Worm (Caenorhabditis elegans) whole organism, L2 larva: ENCODE data around the gene K05F1.10.

Source experiments
- C34F6.9 ChIP-seq: fragments of 150-350 bp; optimal IDR thresholded peaks from 2 replicates; lab custom pipeline; 2014; ENCODE audit warnings: missing biosample characterization, missing genetic modification characterization
- F13H6.1 ChIP-seq: sonication (generic microtip); optimal IDR thresholded peaks from 2 replicates; lab custom pipeline; 2016; ENCODE audit warnings: missing genetic modification characterization, missing compliant biosample characterization
- R02D3.7 ChIP-seq: fragments of 150-350 bp; optimal IDR thresholded peaks from 2 replicates; lab custom pipeline; 2014; ENCODE audit warnings: missing biosample characterization, missing genetic modification characterization
- ZK546.5 ChIP-seq: sonication (generic microtip); optimal IDR thresholded peaks from 2 replicates; lab custom pipeline; 2017; ENCODE audit warnings: missing biosample characterization, missing genetic modification characterization
- ama-1 ChIP-seq: fragments of 150-350 bp; optimal IDR thresholded peaks from 2 replicates; lab custom pipeline; 2018; ENCODE audit warnings: inconsistent platforms
- blmp-1 ChIP-seq: sonication (generic microtip); optimal IDR thresholded peaks from 2 replicates; lab custom pipeline; 2017; ENCODE audit warnings: missing genetic modification characterization, mild to moderate bottlenecking, missing compliant biosample characterization, antibody characterized with exemption, moderate library complexity; ENCODE audit not compliant: insufficient read depth
- ceh-16 ChIP-seq: fragments of 150-350 bp; optimal IDR thresholded peaks from 2 replicates; lab custom pipeline; 2014; ENCODE audit warnings: missing biosample characterization, missing genetic modification characterization
- ceh-82 ChIP-seq: fragments of 150-350 bp; optimal IDR thresholded peaks from 2 replicates; lab custom pipeline; 2014; ENCODE audit warnings: missing biosample characterization, missing genetic modification characterization
- crh-2 ChIP-seq: sonication (generic microtip); optimal IDR thresholded peaks from 2 replicates; lab custom pipeline; 2017; ENCODE audit warnings: missing biosample characterization, missing genetic modification characterization
- dmd-4 ChIP-seq: sonication (generic microtip); optimal IDR thresholded peaks from 2 replicates; lab custom pipeline; 2017; ENCODE audit warnings: missing biosample characterization, missing genetic modification characterization
- egl-27 ChIP-seq: sonication (generic microtip); optimal IDR thresholded peaks from 3 replicates; lab custom pipeline; 2017; ENCODE audit warnings: missing biosample characterization, missing genetic modification reagents, missing genetic modification characterization
- elt-1 ChIP-seq: fragments of 150-350 bp; optimal IDR thresholded peaks from 2 replicates; lab custom pipeline; 2014; ENCODE audit warnings: missing biosample characterization, missing genetic modification characterization
- elt-3 ChIP-seq: sonication (generic microtip); optimal IDR thresholded peaks from 2 replicates; lab custom pipeline; 2017; ENCODE audit warnings: missing biosample characterization, missing genetic modification characterization
- fos-1 ChIP-seq: fragments of 150-350 bp; optimal IDR thresholded peaks from 2 replicates; lab custom pipeline; 2014; ENCODE audit warnings: missing biosample characterization, missing genetic modification characterization
- lin-11 ChIP-seq: fragments of 150-350 bp; sonication (generic microtip); optimal IDR thresholded peaks from 2 replicates; lab custom pipeline; 2014; ENCODE audit warnings: missing biosample characterization, missing genetic modification characterization, inconsistent platforms, mixed read lengths
- lin-39 ChIP-seq: fragments of 150-350 bp; optimal IDR thresholded peaks from 2 replicates; lab custom pipeline; 2014; ENCODE audit warnings: missing biosample characterization, missing genetic modification reagents, missing genetic modification characterization
- lsy-2 ChIP-seq, 2 experiments: fragments of 150-350 bp in 1 of 2; sonication (generic microtip) in 1 of 2; optimal IDR thresholded peaks; 2 replicates each; lab custom pipeline; 2014 to 2017; ENCODE audit warnings: missing biosample characterization in 2 of 2, missing genetic modification characterization in 2 of 2
- mab-5 ChIP-seq: fragments of 150-350 bp; optimal IDR thresholded peaks from 2 replicates; lab custom pipeline; 2014; ENCODE audit warnings: missing biosample characterization, missing genetic modification characterization
- mbf-1 ChIP-seq: sonication (generic microtip); optimal IDR thresholded peaks from 2 replicates; lab custom pipeline; 2017; ENCODE audit warnings: missing biosample characterization, missing genetic modification characterization
- mdl-1 ChIP-seq, 2 experiments: fragments of 150-350 bp in 1 of 2; sonication (generic microtip) in 1 of 2; optimal IDR thresholded peaks; 2 replicates each; lab custom pipeline; 2017; ENCODE audit warnings: missing biosample characterization in 2 of 2, missing genetic modification characterization in 2 of 2
- nhr-10 ChIP-seq: sonication (generic microtip); optimal IDR thresholded peaks from 2 replicates; lab custom pipeline; 2017; ENCODE audit warnings: missing biosample characterization, missing genetic modification characterization
- nhr-11 ChIP-seq: fragments of 150-350 bp; optimal IDR thresholded peaks from 2 replicates; lab custom pipeline; 2014; ENCODE audit warnings: missing biosample characterization, missing genetic modification characterization
- nhr-12 ChIP-seq: fragments of 150-350 bp; optimal IDR thresholded peaks from 2 replicates; lab custom pipeline; 2014; ENCODE audit warnings: missing biosample characterization, missing genetic modification characterization
- nhr-129 ChIP-seq: fragments of 150-350 bp; optimal IDR thresholded peaks from 2 replicates; lab custom pipeline; 2014; ENCODE audit warnings: missing biosample characterization, missing genetic modification characterization
- nhr-21 ChIP-seq: fragments of 150-350 bp; optimal IDR thresholded peaks from 2 replicates; lab custom pipeline; 2014; ENCODE audit warnings: missing biosample characterization, missing genetic modification characterization
- nhr-23 ChIP-seq: fragments of 150-350 bp; optimal IDR thresholded peaks from 2 replicates; lab custom pipeline; 2014; ENCODE audit warnings: missing biosample characterization, missing genetic modification reagents, missing genetic modification characterization
- nhr-237 ChIP-seq: fragments of 150-350 bp; optimal IDR thresholded peaks from 2 replicates; lab custom pipeline; 2014; ENCODE audit warnings: missing biosample characterization, missing genetic modification characterization
- nhr-25 ChIP-seq: fragments of 150-350 bp; sonication (generic microtip); optimal IDR thresholded peaks from 3 replicates; lab custom pipeline; 2014; ENCODE audit warnings: missing biosample characterization, missing genetic modification characterization
- nhr-77 ChIP-seq: fragments of 150-350 bp; optimal IDR thresholded peaks from 2 replicates; lab custom pipeline; 2014; ENCODE audit warnings: missing biosample characterization, missing genetic modification characterization
- peb-1 ChIP-seq: fragments of 150-350 bp; optimal IDR thresholded peaks from 2 replicates; lab custom pipeline; 2014; ENCODE audit warnings: missing biosample characterization, missing genetic modification characterization
- skn-1 ChIP-seq: sonication (generic microtip); optimal IDR thresholded peaks from 2 replicates; lab custom pipeline; 2017; ENCODE audit warnings: missing biosample characterization, missing genetic modification characterization
- sma-3 ChIP-seq: sonication (generic microtip); optimal IDR thresholded peaks from 2 replicates; lab custom pipeline; 2016; ENCODE audit warnings: missing genetic modification reagents, missing genetic modification characterization, missing compliant biosample characterization
- sma-9 ChIP-seq, 2 experiments: fragments of 150-350 bp in 1 of 2; sonication (generic microtip) in 1 of 2; optimal IDR thresholded peaks; 2 replicates each; lab custom pipeline; 2014 to 2016; ENCODE audit warnings: missing genetic modification characterization in 2 of 2, mild to moderate bottlenecking in 1 of 2, missing biosample characterization in 1 of 2, missing compliant biosample characterization in 1 of 2, missing genetic modification reagents in 1 of 2, moderate library complexity in 1 of 2
- snpc-4 ChIP-seq: fragments of 150-350 bp; optimal IDR thresholded peaks from 2 replicates; lab custom pipeline; 2014; ENCODE audit warnings: missing biosample characterization, missing genetic modification characterization
- unc-39 ChIP-seq: fragments of 150-350 bp; optimal IDR thresholded peaks from 2 replicates; lab custom pipeline; 2014; ENCODE audit warnings: missing biosample characterization, missing genetic modification characterization
- unc-55 ChIP-seq: fragments of 150-350 bp; sonication (generic microtip); optimal IDR thresholded peaks from 3 replicates; lab custom pipeline; 2014; ENCODE audit warnings: missing biosample characterization, missing genetic modification reagents, missing genetic modification characterization
- unc-62 ChIP-seq: fragments of 150-350 bp; optimal IDR thresholded peaks from 2 replicates; lab custom pipeline; 2014; ENCODE audit warnings: missing biosample characterization, missing genetic modification reagents, missing genetic modification characterization
- zag-1 ChIP-seq: fragments of 150-350 bp; optimal IDR thresholded peaks from 2 replicates; lab custom pipeline; 2014; ENCODE audit warnings: missing biosample characterization, missing genetic modification characterization
- ztf-11 ChIP-seq: sonication (generic microtip); optimal IDR thresholded peaks from 2 replicates; lab custom pipeline; 2017; ENCODE audit warnings: missing biosample characterization, missing genetic modification characterization
- ztf-4 ChIP-seq: fragments of 150-350 bp; optimal IDR thresholded peaks from 2 replicates; lab custom pipeline; 2014; ENCODE audit warnings: missing biosample characterization, missing genetic modification characterization

Gene K05F1.10

ce11 chrII:5792490-5792889 is 12.8 kb downstream of the K05F1.10 start, which contains the start of gene K05F1.14:
Gene K05F1.14, minus strand, starts transcription at chrII:5792590.
- TF ChIP-seq skn-1 (tag; lab: Kevin White, UChicago): no peak
- TF ChIP-seq, all 48 proteins: peak for 0

ce11 chrII:5790313-5790773 is 14.9 kb downstream of the K05F1.10 start, which contains the start of gene lect-2:
Gene lect-2, plus strand, starts transcription at chrII:5790723.
- TF ChIP-seq lin-11 (tag; lab: Kevin White, UChicago): no peak
- TF ChIP-seq peb-1 (tag; lab: Kevin White, UChicago): no peak
- TF ChIP-seq sma-9 (GFP tag; optimal IDR thresholded peaks at IDR 0.05; lab: Kevin White, UChicago): peak; percentile 65
- no peak for TF ChIP-seq sma-9 (tag; optimal IDR thresholded peaks at IDR 0.05; lab: Kevin White, UChicago)
- no peak for TF ChIP-seq unc-62 (GFP tag; lab: Kevin White, UChicago)
- TF ChIP-seq nhr-237 (tag; lab: Kevin White, UChicago): no peak
- TF ChIP-seq nhr-23: no peak
- peak; percentile 40 for TF ChIP-seq nhr-129 (tag; lab: Kevin White, UChicago)
- no peak for TF ChIP-seq skn-1 (tag; lab: Kevin White, UChicago)
- TF ChIP-seq sma-3 (GFP tag; lab: Kevin White, UChicago): no peak
- no peak for TF ChIP-seq nhr-21 (tag; lab: Kevin White, UChicago)
- no peak for TF ChIP-seq blmp-1 (tag; lab: Kevin White, UChicago)
- no peak for TF ChIP-seq nhr-12 (tag; lab: Kevin White, UChicago)
- TF ChIP-seq snpc-4: no peak
- peak; percentile 11 for TF ChIP-seq C34F6.9
- TF ChIP-seq R02D3.7 (tag; lab: Kevin White, UChicago): no peak
- no peak for TF ChIP-seq ztf-11
- peak; percentile 39 for TF ChIP-seq elt-1
- TF ChIP-seq lsy-2 (tag; optimal IDR thresholded peaks at IDR 0.05; lab: Kevin White, UChicago): peak in 1 of 2 experiments; percentile 28
- peak; percentile 22 for TF ChIP-seq F13H6.1
- no peak for TF ChIP-seq mbf-1

DNA sequence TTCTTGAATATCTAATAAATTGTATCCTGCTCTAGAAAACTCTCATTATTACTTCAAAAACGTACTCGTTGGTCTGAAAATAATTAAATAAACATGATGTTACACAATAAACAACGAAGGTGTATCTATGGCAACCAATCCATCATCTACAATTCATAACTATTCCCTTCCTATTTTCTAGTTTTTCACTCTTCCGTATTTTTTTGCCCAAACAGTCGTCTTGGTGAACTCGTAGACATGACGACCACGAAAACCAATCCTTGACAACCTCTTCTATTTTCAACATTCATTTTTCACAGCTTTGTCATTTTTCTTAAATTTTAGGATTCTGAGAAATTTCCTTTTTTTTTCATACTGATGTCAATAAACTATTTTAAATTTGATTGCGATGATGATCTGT is 16.5 kb downstream of the K05F1.10 start, which contains the start of gene K05F1.13:
K05F1.13 (plus strand) TSS at position 301 of the 400 bp plus-strand sequence.
- TF ChIP-seq crh-2 (tag; lab: Kevin White, UChicago) (no peak), nhr-23 (no peak), nhr-10 (no peak), ZK546.5 (no peak), lin-11 (tag; lab: Kevin White, UChicago) (no peak)
- TF ChIP-seq, all 48 proteins: peak for 0

DNA sequence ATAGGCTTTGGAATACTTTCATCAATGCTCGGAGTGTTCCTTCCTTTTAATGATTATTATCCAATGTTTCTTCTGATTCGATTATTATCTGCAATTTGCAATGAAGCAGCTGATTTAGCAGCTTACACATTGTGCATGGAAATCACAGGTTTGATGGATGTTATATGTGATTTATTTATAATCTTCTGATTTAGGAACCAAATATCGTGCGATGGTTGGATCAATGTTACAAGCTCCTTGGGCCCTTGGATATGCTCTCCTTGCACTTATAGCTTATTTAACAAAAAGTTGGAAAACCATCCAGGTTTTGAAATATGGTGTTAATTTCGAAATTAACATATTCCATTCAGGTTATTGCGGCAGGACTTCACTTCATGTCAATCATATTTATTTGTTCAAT is 19.8 kb downstream of the K05F1.10 start:
- TF ChIP-seq ZK546.5 (no peak), fos-1 (tag; lab: Kevin White, UChicago) (no peak), ztf-4 (no peak), mdl-1 (tag; optimal IDR thresholded peaks at IDR 0.05; lab: Kevin White, UChicago) (no peak), nhr-10 (no peak), nhr-77 (no peak), nhr-12 (tag; lab: Kevin White, UChicago) (no peak), lin-39 (no peak), unc-62 (GFP tag; lab: Kevin White, UChicago) (no peak), ama-1 (no peak), F13H6.1 (no peak), lin-11 (tag; lab: Kevin White, UChicago) (no peak), zag-1 (tag; lab: Kevin White, UChicago) (no peak), snpc-4 (no peak)
- TF ChIP-seq, all 48 proteins: peak for 0

DNA sequence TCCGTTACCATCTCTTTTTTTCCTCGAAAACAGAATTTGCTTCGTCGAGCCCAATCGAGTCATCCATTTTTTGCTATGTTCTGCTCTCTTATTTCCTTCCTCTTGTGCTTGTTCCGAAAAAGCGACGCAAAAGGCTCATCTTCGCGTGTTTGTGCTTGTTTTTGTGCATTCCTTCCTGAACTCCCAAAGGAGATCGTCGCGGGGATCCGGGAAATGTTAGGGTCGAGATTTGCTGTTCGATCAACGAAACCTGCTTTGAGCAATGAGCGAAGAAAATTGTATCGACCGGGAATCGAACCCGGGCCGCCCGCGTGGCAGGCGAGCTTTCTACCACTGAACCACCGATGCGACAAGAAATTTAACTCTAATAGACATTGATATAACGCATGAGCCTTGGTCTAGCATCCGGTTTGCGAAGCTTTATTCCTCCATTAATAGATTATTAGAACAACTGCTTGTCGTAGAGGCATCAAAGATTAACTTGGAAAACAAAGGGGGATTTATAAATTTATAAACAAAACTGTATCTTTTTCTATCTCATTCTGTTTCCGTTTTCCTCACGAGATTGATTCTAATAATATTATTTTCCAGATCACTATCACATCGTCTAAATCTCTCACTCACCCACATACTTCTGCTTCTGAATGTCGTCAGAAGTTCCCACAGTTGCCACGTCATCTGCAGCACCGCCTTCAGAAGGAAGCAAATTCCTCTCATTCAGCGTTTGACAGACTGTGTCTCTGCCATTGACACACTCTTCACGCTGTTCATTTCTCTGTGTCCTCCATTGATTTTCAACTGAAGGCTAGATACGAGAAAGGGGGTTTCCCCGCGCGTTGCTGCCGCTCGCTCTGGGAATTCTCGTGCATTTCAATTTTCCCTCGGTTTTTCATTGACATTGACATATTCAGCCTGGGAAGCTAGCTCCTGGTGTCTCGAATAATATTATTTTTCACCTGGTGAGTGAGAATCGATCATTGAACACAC is 23.0 kb downstream of the K05F1.10 start, which contains the start of gene K05F1.6:
K05F1.6 (plus strand) TSS at position 586 of the 987 bp plus-strand sequence.
- TF ChIP-seq crh-2 (tag; lab: Kevin White, UChicago): peak; percentile 63
- TF ChIP-seq peb-1 (tag; lab: Kevin White, UChicago): no peak
- TF ChIP-seq nhr-129 (tag; lab: Kevin White, UChicago): peak; percentile 59
- TF ChIP-seq nhr-11 (tag; lab: Kevin White, UChicago): no peak
- no peak for TF ChIP-seq elt-3 (tag; lab: Kevin White, UChicago)
- TF ChIP-seq unc-55 (GFP tag; lab: Kevin White, UChicago): peak; percentile 10
- no peak for TF ChIP-seq egl-27 (tag; lab: Kevin White, UChicago)
- TF ChIP-seq unc-39 (tag; lab: Kevin White, UChicago): no peak
- TF ChIP-seq nhr-237 (tag; lab: Kevin White, UChicago): no peak
- no peak for TF ChIP-seq mdl-1 (tag; optimal IDR thresholded peaks at IDR 0.05; lab: Kevin White, UChicago)
- no peak for TF ChIP-seq zag-1 (tag; lab: Kevin White, UChicago)
- no peak for TF ChIP-seq ceh-16
- no peak for TF ChIP-seq ama-1
- TF ChIP-seq mab-5 (tag; lab: Kevin White, UChicago): no peak
- no peak for TF ChIP-seq lin-39
- no peak for TF ChIP-seq skn-1 (tag; lab: Kevin White, UChicago)
- no peak for TF ChIP-seq ztf-11
- TF ChIP-seq nhr-25 (tag; lab: Kevin White, UChicago): no peak
- peak; percentile 29 for TF ChIP-seq fos-1 (tag; lab: Kevin White, UChicago)
- no peak for TF ChIP-seq ztf-4
- TF ChIP-seq mbf-1: no peak
- TF ChIP-seq sma-9 (GFP tag; optimal IDR thresholded peaks at IDR 0.05; lab: Kevin White, UChicago): peak; percentile 62
- no peak for TF ChIP-seq sma-9 (tag; optimal IDR thresholded peaks at IDR 0.05; lab: Kevin White, UChicago)
- peak; percentile 63 for TF ChIP-seq sma-3 (GFP tag; lab: Kevin White, UChicago)
- peak; percentile 28 to 50 for TF ChIP-seq lsy-2 (tag; optimal IDR thresholded peaks at IDR 0.05; lab: Kevin White, UChicago)
- no peak for TF ChIP-seq ceh-82 (tag; lab: Kevin White, UChicago)
- no peak for TF ChIP-seq dmd-4
